Worm (Caenorhabditis elegans) whole organism, L3 larva: ENCODE results near the gene let-70.

Experiments used
- ama-1 ChIP-seq: fragments of 150-350 bp; optimal IDR thresholded peaks from 2 replicates; lab custom pipeline; 2018
- eor-1 ChIP-seq, 2 experiments: fragments of 150-350 bp; optimal IDR thresholded peaks; 2 replicates each; lab custom pipeline; 2014 to 2018; ENCODE audit warnings: missing biosample characterization in 2 of 2, missing genetic modification characterization in 2 of 2
- fos-1 ChIP-seq: fragments of 150-350 bp; optimal IDR thresholded peaks from 2 replicates; lab custom pipeline; 2014; ENCODE audit warnings: missing biosample characterization, missing genetic modification characterization
- jun-1 ChIP-seq: fragments of 150-350 bp; optimal IDR thresholded peaks from 2 replicates; lab custom pipeline; 2014; ENCODE audit warnings: missing biosample characterization, missing genetic modification reagents, missing genetic modification characterization
- lin-15B ChIP-seq: fragments of 150-350 bp; optimal IDR thresholded peaks from 2 replicates; lab custom pipeline; 2014; ENCODE audit warnings: missing biosample characterization, missing genetic modification characterization
- lin-39 ChIP-seq: fragments of 150-350 bp; optimal IDR thresholded peaks from 2 replicates; lab custom pipeline; 2018; ENCODE audit warnings: missing biosample characterization, missing genetic modification reagents, missing genetic modification characterization
- nhr-11 ChIP-seq: fragments of 150-350 bp; optimal IDR thresholded peaks from 2 replicates; lab custom pipeline; 2014; ENCODE audit warnings: missing biosample characterization, missing genetic modification characterization
- nhr-23 ChIP-seq: fragments of 150-350 bp; optimal IDR thresholded peaks from 2 replicates; lab custom pipeline; 2014; ENCODE audit warnings: missing biosample characterization, missing genetic modification reagents, missing genetic modification characterization
- nhr-237 ChIP-seq: fragments of 150-350 bp; optimal IDR thresholded peaks from 2 replicates; lab custom pipeline; 2014; ENCODE audit warnings: missing biosample characterization, missing genetic modification characterization
- nhr-43 ChIP-seq: sonication (generic microtip); optimal IDR thresholded peaks from 2 replicates; lab custom pipeline; 2016; ENCODE audit warnings: mild to moderate bottlenecking, missing genetic modification characterization, missing compliant biosample characterization; ENCODE audit not compliant: poor library complexity, severe bottlenecking
- pqm-1 ChIP-seq: fragments of 150-350 bp; optimal IDR thresholded peaks from 2 replicates; lab custom pipeline; 2017; ENCODE audit warnings: missing biosample characterization, missing genetic modification characterization, inconsistent platforms
- snpc-4 ChIP-seq: fragments of 150-350 bp; optimal IDR thresholded peaks from 2 replicates; lab custom pipeline; 2014; ENCODE audit warnings: missing biosample characterization, missing genetic modification characterization
- tbx-2 ChIP-seq: sonication (generic microtip); optimal IDR thresholded peaks from 2 replicates; lab custom pipeline; 2016; ENCODE audit warnings: mild to moderate bottlenecking, missing genetic modification characterization, missing compliant biosample characterization

DNA sequence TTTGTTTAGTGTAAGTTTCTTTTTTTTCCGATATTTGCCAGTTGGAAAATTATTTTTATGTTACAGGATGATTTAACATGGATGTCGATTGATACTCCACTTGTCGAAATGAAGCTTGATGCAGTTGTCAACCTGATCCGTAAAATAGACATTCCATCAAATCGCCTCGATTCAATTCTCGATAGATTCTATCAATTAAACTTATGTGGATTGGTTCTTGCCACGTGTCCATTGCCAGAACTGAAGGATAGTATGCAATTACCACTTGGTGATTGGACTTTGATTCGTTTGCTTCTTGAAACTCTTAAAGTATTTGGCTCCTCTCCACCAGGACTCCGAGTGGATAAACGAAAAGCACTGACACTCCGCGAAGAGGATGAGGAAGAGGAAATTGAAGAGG, 37.7 kb downstream of the let-70 start:
- TF ChIP-seq snpc-4, result no peak
- TF ChIP-seq nhr-23 (tag; lab: Kevin White, UChicago), result no peak
- no peak for TF ChIP-seq ama-1 (lab: Kevin White, UChicago)
- TF ChIP-seq lin-15B (tag; lab: Kevin White, UChicago), result no peak
- no peak for TF ChIP-seq nhr-237 (tag; lab: Kevin White, UChicago)
- no peak for TF ChIP-seq nhr-43
- TF ChIP-seq nhr-11 (tag; lab: Kevin White, UChicago), result no peak
- TF ChIP-seq fos-1 (tag; lab: Kevin White, UChicago), result no peak
- TF ChIP-seq pqm-1 (tag; lab: Kevin White, UChicago), result no peak
- no peak for TF ChIP-seq eor-1 (tag; optimal IDR thresholded peaks at IDR 0.05; lab: Kevin White, UChicago)
- TF ChIP-seq lin-39 (tag; lab: Kevin White, UChicago), result no peak
- no peak for TF ChIP-seq jun-1
- TF ChIP-seq tbx-2, result no peak
